Worm (Caenorhabditis elegans): ENCODE data around the gene trpp-3.

- TF ChIP-seq sox-4 (tag; optimal IDR thresholded peaks at IDR 0.05): no peak
- no peak for TF ChIP-seq nhr-11 (tag; optimal IDR thresholded peaks at IDR 0.05)
- TF ChIP-seq ama-1 (optimal IDR thresholded peaks at IDR 0.05): no peak
- TF ChIP-seq ceh-31 (tag; optimal IDR thresholded peaks at IDR 0.05): no peak
- TF ChIP-seq ceh-22 (tag; optimal IDR thresholded peaks at IDR 0.05): no peak
- TF ChIP-seq ceh-45 (GFP tag; IDR thresholded peaks at IDR 0.05): no peak
- TF ChIP-seq dmd-4 (tag; optimal IDR thresholded peaks at IDR 0.05; ENCODE audit: borderline replicate concordance): no peak
- TF ChIP-seq C08G9.2 (tag; optimal IDR thresholded peaks at IDR 0.05): no peak
- TF ChIP-seq F13H6.1 (tag; optimal IDR thresholded peaks at IDR 0.05): no peak
- TF ChIP-seq pqm-1 (tag; optimal IDR thresholded peaks at IDR 0.05): no peak
- no peak for TF ChIP-seq fax-1 (tag; optimal IDR thresholded peaks at IDR 0.05)
- no peak for TF ChIP-seq T23F11.4 (GFP tag; optimal IDR thresholded peaks at IDR 0.05)
- no peak for TF ChIP-seq ceh-9 (tag; optimal IDR thresholded peaks at IDR 0.05)
- no peak for TF ChIP-seq pha-4 (tag; optimal IDR thresholded peaks at IDR 0.05)
These were observed 21.0 kb upstream of the trpp-3 start for ce11 chrIII:9504347-9504746.

Measured in whole organism, late embryonic.